Fruit fly (Drosophila melanogaster) whole organism, adult: Measurements from ENCODE around the gene sisA.

Experiments
- CG14711 ChIP-seq: fragments of 200-800 bp; sonication (Bioruptor generic); optimal IDR thresholded peaks from 2 replicates; lab custom pipeline; 2018; ENCODE audit warnings: missing biosample characterization, mild to moderate bottlenecking, missing genetic modification characterization, moderate library complexity
- CG1620 ChIP-seq: fragments of 200-800 bp; sonication (Bioruptor generic); optimal IDR thresholded peaks from 2 replicates; lab custom pipeline; 2016; ENCODE audit warnings: missing biosample characterization, missing genetic modification characterization
- CG5204 ChIP-seq: fragments of 200-800 bp; sonication (Bioruptor generic); optimal IDR thresholded peaks from 2 replicates; lab custom pipeline; 2016; ENCODE audit warnings: missing biosample characterization, missing genetic modification characterization
- CG7045 ChIP-seq: fragments of 200-800 bp; sonication (Bioruptor generic); optimal IDR thresholded peaks from 2 replicates; lab custom pipeline; 2017; ENCODE audit warnings: missing biosample characterization, mild to moderate bottlenecking, missing genetic modification characterization
- toe ChIP-seq: fragments of 200-800 bp; sonication (Bioruptor generic); optimal IDR thresholded peaks from 2 replicates; lab custom pipeline; 2016; ENCODE audit warnings: missing biosample characterization, missing genetic modification characterization

DNA sequence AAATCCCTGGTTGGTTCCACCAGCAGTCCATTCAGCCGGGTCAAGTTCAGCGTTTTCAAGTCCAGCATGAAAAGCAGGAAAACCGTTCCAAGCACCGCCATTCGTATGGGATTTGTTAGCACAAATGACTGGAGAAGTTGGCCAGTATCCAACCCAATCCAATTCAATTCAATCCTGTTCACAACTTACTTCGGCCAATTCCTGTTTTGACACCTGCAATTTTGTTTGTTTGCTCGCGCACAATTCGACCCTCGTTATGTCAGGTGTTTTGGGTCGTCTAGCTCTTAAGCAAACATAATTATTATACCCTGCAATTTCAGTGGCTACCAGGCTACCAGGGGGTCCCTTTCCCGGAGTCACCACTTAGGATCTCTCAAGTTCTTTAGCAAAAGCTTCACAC lies 11.0 kb downstream of the sisA start, which contains the start of gene Ir10a:
- TF ChIP-seq CG7045 (GFP tag; lab: Kevin White, UChicago) (no peak), CG1620 (GFP tag; lab: Kevin White, UChicago) (no peak), CG5204 (no peak), toe (GFP tag; lab: Kevin White, UChicago) (no peak), CG14711 (tag; lab: Kevin White, UChicago) (no peak)
